Worm (Caenorhabditis elegans) whole organism, L2 larva: ENCODE data around the gene T06E8.2.

Experiments used
- C34F6.9 ChIP-seq: fragments of 150-350 bp; optimal IDR thresholded peaks from 2 replicates; lab custom pipeline; 2014; ENCODE audit warnings: missing biosample characterization, missing genetic modification characterization
- F13H6.1 ChIP-seq: sonication (generic microtip); optimal IDR thresholded peaks from 2 replicates; lab custom pipeline; 2016; ENCODE audit warnings: missing genetic modification characterization, missing compliant biosample characterization
- R02D3.7 ChIP-seq: fragments of 150-350 bp; optimal IDR thresholded peaks from 2 replicates; lab custom pipeline; 2014; ENCODE audit warnings: missing biosample characterization, missing genetic modification characterization
- Y55F3AM.14 ChIP-seq: fragments of 200-800 bp; sonication (Bioruptor generic); optimal IDR thresholded peaks from 2 replicates; lab custom pipeline; 2018; ENCODE audit warnings: mild to moderate bottlenecking, missing genetic modification characterization, missing compliant biosample characterization
- ZK546.5 ChIP-seq: sonication (generic microtip); optimal IDR thresholded peaks from 2 replicates; lab custom pipeline; 2017; ENCODE audit warnings: missing biosample characterization, missing genetic modification characterization
- alr-1 ChIP-seq: fragments of 150-350 bp; optimal IDR thresholded peaks from 2 replicates; lab custom pipeline; 2014; ENCODE audit warnings: missing biosample characterization, missing genetic modification characterization
- aly-2 ChIP-seq: fragments of 150-350 bp; optimal IDR thresholded peaks from 2 replicates; lab custom pipeline; 2014; ENCODE audit warnings: missing biosample characterization, missing genetic modification characterization
- ama-1 ChIP-seq: fragments of 150-350 bp; optimal IDR thresholded peaks from 2 replicates; lab custom pipeline; 2018; ENCODE audit warnings: inconsistent platforms
- blmp-1 ChIP-seq: sonication (generic microtip); optimal IDR thresholded peaks from 2 replicates; lab custom pipeline; 2017; ENCODE audit warnings: missing genetic modification characterization, mild to moderate bottlenecking, missing compliant biosample characterization, antibody characterized with exemption, moderate library complexity; ENCODE audit not compliant: insufficient read depth
- ceh-16 ChIP-seq: fragments of 150-350 bp; optimal IDR thresholded peaks from 2 replicates; lab custom pipeline; 2014; ENCODE audit warnings: missing biosample characterization, missing genetic modification characterization
- ceh-82 ChIP-seq: fragments of 150-350 bp; optimal IDR thresholded peaks from 2 replicates; lab custom pipeline; 2014; ENCODE audit warnings: missing biosample characterization, missing genetic modification characterization
- crh-2 ChIP-seq: sonication (generic microtip); optimal IDR thresholded peaks from 2 replicates; lab custom pipeline; 2017; ENCODE audit warnings: missing biosample characterization, missing genetic modification characterization
- dmd-4 ChIP-seq: sonication (generic microtip); optimal IDR thresholded peaks from 2 replicates; lab custom pipeline; 2017; ENCODE audit warnings: missing biosample characterization, missing genetic modification characterization
- egl-27 ChIP-seq: sonication (generic microtip); optimal IDR thresholded peaks from 3 replicates; lab custom pipeline; 2017; ENCODE audit warnings: missing biosample characterization, missing genetic modification reagents, missing genetic modification characterization
- elt-1 ChIP-seq: fragments of 150-350 bp; optimal IDR thresholded peaks from 2 replicates; lab custom pipeline; 2014; ENCODE audit warnings: missing biosample characterization, missing genetic modification characterization
- elt-3 ChIP-seq: sonication (generic microtip); optimal IDR thresholded peaks from 2 replicates; lab custom pipeline; 2017; ENCODE audit warnings: missing biosample characterization, missing genetic modification characterization
- fos-1 ChIP-seq: fragments of 150-350 bp; optimal IDR thresholded peaks from 2 replicates; lab custom pipeline; 2014; ENCODE audit warnings: missing biosample characterization, missing genetic modification characterization
- gmeb-1 ChIP-seq: fragments of 150-350 bp; optimal IDR thresholded peaks from 2 replicates; lab custom pipeline; 2014; ENCODE audit warnings: missing biosample characterization, missing genetic modification characterization
- lin-11 ChIP-seq: fragments of 150-350 bp; sonication (generic microtip); optimal IDR thresholded peaks from 2 replicates; lab custom pipeline; 2014; ENCODE audit warnings: missing biosample characterization, missing genetic modification characterization, inconsistent platforms, mixed read lengths
- lin-13 ChIP-seq: fragments of 150-350 bp; optimal IDR thresholded peaks from 2 replicates; lab custom pipeline; 2014; ENCODE audit warnings: missing biosample characterization, missing genetic modification reagents, missing genetic modification characterization
- lin-39 ChIP-seq: fragments of 150-350 bp; optimal IDR thresholded peaks from 2 replicates; lab custom pipeline; 2014; ENCODE audit warnings: missing biosample characterization, missing genetic modification reagents, missing genetic modification characterization
- lsy-2 ChIP-seq, 2 experiments: fragments of 150-350 bp in 1 of 2; sonication (generic microtip) in 1 of 2; optimal IDR thresholded peaks; 2 replicates each; lab custom pipeline; 2014 to 2017; ENCODE audit warnings: missing biosample characterization in 2 of 2, missing genetic modification characterization in 2 of 2
- mab-5 ChIP-seq: fragments of 150-350 bp; optimal IDR thresholded peaks from 2 replicates; lab custom pipeline; 2014; ENCODE audit warnings: missing biosample characterization, missing genetic modification characterization
- mbf-1 ChIP-seq: sonication (generic microtip); optimal IDR thresholded peaks from 2 replicates; lab custom pipeline; 2017; ENCODE audit warnings: missing biosample characterization, missing genetic modification characterization
- mdl-1 ChIP-seq, 2 experiments: fragments of 150-350 bp in 1 of 2; sonication (generic microtip) in 1 of 2; optimal IDR thresholded peaks; 2 replicates each; lab custom pipeline; 2017; ENCODE audit warnings: missing biosample characterization in 2 of 2, missing genetic modification characterization in 2 of 2
- nhr-10 ChIP-seq: sonication (generic microtip); optimal IDR thresholded peaks from 2 replicates; lab custom pipeline; 2017; ENCODE audit warnings: missing biosample characterization, missing genetic modification characterization
- nhr-11 ChIP-seq: fragments of 150-350 bp; optimal IDR thresholded peaks from 2 replicates; lab custom pipeline; 2014; ENCODE audit warnings: missing biosample characterization, missing genetic modification characterization
- nhr-12 ChIP-seq: fragments of 150-350 bp; optimal IDR thresholded peaks from 2 replicates; lab custom pipeline; 2014; ENCODE audit warnings: missing biosample characterization, missing genetic modification characterization
- nhr-129 ChIP-seq: fragments of 150-350 bp; optimal IDR thresholded peaks from 2 replicates; lab custom pipeline; 2014; ENCODE audit warnings: missing biosample characterization, missing genetic modification characterization
- nhr-21 ChIP-seq: fragments of 150-350 bp; optimal IDR thresholded peaks from 2 replicates; lab custom pipeline; 2014; ENCODE audit warnings: missing biosample characterization, missing genetic modification characterization
- nhr-23 ChIP-seq: fragments of 150-350 bp; optimal IDR thresholded peaks from 2 replicates; lab custom pipeline; 2014; ENCODE audit warnings: missing biosample characterization, missing genetic modification reagents, missing genetic modification characterization
- nhr-237 ChIP-seq: fragments of 150-350 bp; optimal IDR thresholded peaks from 2 replicates; lab custom pipeline; 2014; ENCODE audit warnings: missing biosample characterization, missing genetic modification characterization
- nhr-25 ChIP-seq: fragments of 150-350 bp; sonication (generic microtip); optimal IDR thresholded peaks from 3 replicates; lab custom pipeline; 2014; ENCODE audit warnings: missing biosample characterization, missing genetic modification characterization
- nhr-6 ChIP-seq: fragments of 150-350 bp; optimal IDR thresholded peaks from 2 replicates; lab custom pipeline; 2014; ENCODE audit warnings: missing biosample characterization, missing genetic modification characterization
- nhr-77 ChIP-seq: fragments of 150-350 bp; optimal IDR thresholded peaks from 2 replicates; lab custom pipeline; 2014; ENCODE audit warnings: missing biosample characterization, missing genetic modification characterization
- peb-1 ChIP-seq: fragments of 150-350 bp; optimal IDR thresholded peaks from 2 replicates; lab custom pipeline; 2014; ENCODE audit warnings: missing biosample characterization, missing genetic modification characterization
- sem-4 ChIP-seq: fragments of 150-350 bp; optimal IDR thresholded peaks from 2 replicates; lab custom pipeline; 2014; ENCODE audit warnings: missing biosample characterization, missing genetic modification reagents, missing genetic modification characterization
- skn-1 ChIP-seq: sonication (generic microtip); optimal IDR thresholded peaks from 2 replicates; lab custom pipeline; 2017; ENCODE audit warnings: missing biosample characterization, missing genetic modification characterization
- sma-3 ChIP-seq: sonication (generic microtip); optimal IDR thresholded peaks from 2 replicates; lab custom pipeline; 2016; ENCODE audit warnings: missing genetic modification reagents, missing genetic modification characterization, missing compliant biosample characterization
- sma-9 ChIP-seq, 2 experiments: fragments of 150-350 bp in 1 of 2; sonication (generic microtip) in 1 of 2; optimal IDR thresholded peaks; 2 replicates each; lab custom pipeline; 2014 to 2016; ENCODE audit warnings: missing genetic modification characterization in 2 of 2, mild to moderate bottlenecking in 1 of 2, missing biosample characterization in 1 of 2, missing compliant biosample characterization in 1 of 2, missing genetic modification reagents in 1 of 2, moderate library complexity in 1 of 2
- snpc-4 ChIP-seq: fragments of 150-350 bp; optimal IDR thresholded peaks from 2 replicates; lab custom pipeline; 2014; ENCODE audit warnings: missing biosample characterization, missing genetic modification characterization
- unc-39 ChIP-seq: fragments of 150-350 bp; optimal IDR thresholded peaks from 2 replicates; lab custom pipeline; 2014; ENCODE audit warnings: missing biosample characterization, missing genetic modification characterization
- unc-55 ChIP-seq: fragments of 150-350 bp; sonication (generic microtip); optimal IDR thresholded peaks from 3 replicates; lab custom pipeline; 2014; ENCODE audit warnings: missing biosample characterization, missing genetic modification reagents, missing genetic modification characterization
- unc-62 ChIP-seq: fragments of 150-350 bp; optimal IDR thresholded peaks from 2 replicates; lab custom pipeline; 2014; ENCODE audit warnings: missing biosample characterization, missing genetic modification reagents, missing genetic modification characterization
- zag-1 ChIP-seq: fragments of 150-350 bp; optimal IDR thresholded peaks from 2 replicates; lab custom pipeline; 2014; ENCODE audit warnings: missing biosample characterization, missing genetic modification characterization
- ztf-1 ChIP-seq: fragments of 200-800 bp; sonication (Bioruptor generic); conservative IDR thresholded peaks from 2 replicates; pipeline ENCODE4 v1.3.6; 2022; ENCODE audit warnings: missing genetic modification characterization, missing compliant biosample characterization
- ztf-11 ChIP-seq: sonication (generic microtip); optimal IDR thresholded peaks from 2 replicates; lab custom pipeline; 2017; ENCODE audit warnings: missing biosample characterization, missing genetic modification characterization
- ztf-4 ChIP-seq: fragments of 150-350 bp; optimal IDR thresholded peaks from 2 replicates; lab custom pipeline; 2014; ENCODE audit warnings: missing biosample characterization, missing genetic modification characterization

The T06E8.2 gene

DNA sequence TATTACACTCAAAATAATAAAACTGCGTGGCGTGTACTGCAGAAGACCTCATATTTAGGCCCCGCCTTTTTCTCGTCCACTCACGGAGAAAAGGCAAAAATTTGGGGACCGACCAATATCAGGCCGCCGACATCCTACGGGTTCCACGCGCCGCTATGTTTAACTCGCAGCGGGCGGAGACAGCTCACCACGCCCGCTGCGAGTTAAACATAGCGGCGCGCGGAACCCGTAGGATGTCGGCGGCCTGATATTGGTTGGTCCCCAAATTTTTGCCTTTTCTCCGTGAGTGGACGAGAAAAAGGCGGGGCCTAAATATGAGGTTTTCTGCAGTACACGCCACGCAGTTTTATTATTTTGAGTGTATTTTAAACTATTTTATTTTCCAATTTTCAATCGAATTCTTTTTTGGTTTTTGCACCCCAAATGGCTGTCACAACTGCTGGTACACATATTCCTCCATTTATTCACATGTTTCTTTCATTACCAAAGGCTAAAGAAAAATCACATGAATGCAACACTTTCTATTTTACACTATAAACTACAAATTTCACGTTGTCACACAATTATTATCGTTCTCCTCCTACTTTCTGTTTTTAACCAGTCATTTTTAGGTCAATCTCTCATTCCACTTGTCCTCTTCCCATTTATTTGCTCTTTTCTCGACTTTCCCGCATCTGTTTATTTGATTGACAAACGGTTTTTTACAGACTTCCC, 32.0 kb downstream of the T06E8.2 start, which contains the start of gene uda-1:
uda-1 (plus strand) TSS at position 708 of the 714 bp plus-strand sequence.
- TF ChIP-seq crh-2 (tag; lab: Kevin White, UChicago) (peak; percentile 6), blmp-1 (tag; lab: Kevin White, UChicago) (peak; percentile 61)

- no peak for TF ChIP-seq ceh-16
- TF ChIP-seq zag-1 (tag; lab: Kevin White, UChicago): peak; percentile 14
- no peak for TF ChIP-seq ceh-82 (tag; lab: Kevin White, UChicago)
- TF ChIP-seq dmd-4 (tag; lab: Kevin White, UChicago): no peak
- no peak for TF ChIP-seq gmeb-1 (tag; lab: Kevin White, UChicago)
- TF ChIP-seq Y55F3AM.14 (GFP tag; lab: Kevin White, UChicago): no peak
- TF ChIP-seq ztf-1: no peak
- TF ChIP-seq sma-9 (GFP tag; optimal IDR thresholded peaks at IDR 0.05; lab: Kevin White, UChicago): peak; percentile 52
- TF ChIP-seq sma-9 (tag; optimal IDR thresholded peaks at IDR 0.05; lab: Kevin White, UChicago): no peak
- peak; percentile 72 for TF ChIP-seq nhr-129 (tag; lab: Kevin White, UChicago)
- TF ChIP-seq mdl-1 (tag; optimal IDR thresholded peaks at IDR 0.05; lab: Kevin White, UChicago): no peak
- peak; percentile 71 for TF ChIP-seq C34F6.9 (tag; lab: Kevin White, UChicago)
- TF ChIP-seq alr-1 (tag; lab: Kevin White, UChicago): no peak
- TF ChIP-seq nhr-12: no peak
- peak; percentile 38 for TF ChIP-seq nhr-25
- TF ChIP-seq egl-27 (tag; lab: Kevin White, UChicago): no peak
- TF ChIP-seq nhr-11: peak; percentile 29
- TF ChIP-seq elt-1 (tag; lab: Kevin White, UChicago): no peak
- TF ChIP-seq fos-1 (tag; lab: Kevin White, UChicago): no peak
- TF ChIP-seq F13H6.1: no peak
- TF ChIP-seq snpc-4 (tag; lab: Kevin White, UChicago): peak; percentile 60
- no peak for TF ChIP-seq aly-2 (tag; lab: Kevin White, UChicago)
- no peak for TF ChIP-seq nhr-23 (tag; lab: Kevin White, UChicago)
- peak; percentile 87 for TF ChIP-seq unc-55 (GFP tag; lab: Kevin White, UChicago)
- TF ChIP-seq sma-3 (GFP tag; lab: Kevin White, UChicago): no peak
- TF ChIP-seq peb-1: no peak
- TF ChIP-seq mab-5: peak; percentile 15
- TF ChIP-seq lsy-2 (tag; optimal IDR thresholded peaks at IDR 0.05; lab: Kevin White, UChicago): peak in 1 of 2 experiments; percentile 81
- TF ChIP-seq nhr-237: no peak
- TF ChIP-seq sem-4 (tag; lab: Kevin White, UChicago): peak; percentile 69
- TF ChIP-seq elt-3: no peak
- TF ChIP-seq lin-11 (tag; lab: Kevin White, UChicago): no peak
- no peak for TF ChIP-seq nhr-10 (tag; lab: Kevin White, UChicago)
- no peak for TF ChIP-seq unc-39 (tag; lab: Kevin White, UChicago)
- peak; percentile 1 for TF ChIP-seq nhr-21
- no peak for TF ChIP-seq lin-39 (tag; lab: Kevin White, UChicago)
- no peak for TF ChIP-seq skn-1 (tag; lab: Kevin White, UChicago)
- peak; percentile 70 for TF ChIP-seq lin-13 (GFP tag; lab: Kevin White, UChicago)
- no peak for TF ChIP-seq blmp-1 (tag; lab: Kevin White, UChicago)
- no peak for TF ChIP-seq nhr-6 (tag; lab: Kevin White, UChicago)
- TF ChIP-seq mbf-1 (tag; lab: Kevin White, UChicago): no peak
- no peak for TF ChIP-seq R02D3.7
- no peak for TF ChIP-seq unc-62
- TF ChIP-seq crh-2 (tag; lab: Kevin White, UChicago): peak; percentile 61
- TF ChIP-seq nhr-77 (tag; lab: Kevin White, UChicago): no peak
- no peak for TF ChIP-seq ztf-4 (tag; lab: Kevin White, UChicago)
- TF ChIP-seq ama-1 (lab: Kevin White, UChicago): no peak
- no peak for TF ChIP-seq ztf-11 (tag; lab: Kevin White, UChicago)
- no peak for TF ChIP-seq ZK546.5 (tag; lab: Kevin White, UChicago)
Measured at ce11 chrV:10003315-10003969, 32.8 kb downstream of the T06E8.2 start.
